Fruit fly (Drosophila melanogaster): ENCODE results near the gene Pfdn6.

Gene Pfdn6

dm6 chr3L:19899308-19899927 is 24.1 kb upstream of the Pfdn6 start (continued):
- TF ChIP-seq CG4617 (GFP tag; optimal IDR thresholded peaks at IDR 0.05; ENCODE audit: borderline replicate concordance): no peak
- no peak for TF ChIP-seq inv (GFP tag; IDR thresholded peaks at IDR 0.05; ENCODE audit: partially characterized antibody)
- TF ChIP-seq Scr (GFP tag; IDR thresholded peaks at IDR 0.05; ENCODE audit: partially characterized antibody): peak; percentile 30; the same call in 1 of the 2 replicates
- no peak for TF ChIP-seq al (GFP tag; IDR thresholded peaks at IDR 0.05)
- TF ChIP-seq CG5953 (GFP tag; IDR thresholded peaks at IDR 0.05): no peak
- peak; percentile 22 for TF ChIP-seq abd-A (tag; optimal IDR thresholded peaks at IDR 0.05)
- TF ChIP-seq Ssrp (tag; optimal IDR thresholded peaks at IDR 0.05): no peak
- no peak for TF ChIP-seq psq (GFP tag; optimal IDR thresholded peaks at IDR 0.05)
- peak; percentile 40 for TF ChIP-seq nau (GFP tag; optimal IDR thresholded peaks at IDR 0.05)
- TF ChIP-seq fru (optimal IDR thresholded peaks at IDR 0.05): no peak
- TF ChIP-seq CG2199 (GFP tag; IDR thresholded peaks at IDR 0.05): peak; percentile 65; the same call in 1 of the 3 replicates
- no peak for TF ChIP-seq wor (GFP tag; IDR thresholded peaks at IDR 0.05)
- TF ChIP-seq C15 (GFP tag; IDR thresholded peaks at IDR 0.05): no peak
- TF ChIP-seq CG6689 (GFP tag; IDR thresholded peaks at IDR 0.05): no peak
- TF ChIP-seq row (GFP tag; IDR thresholded peaks at IDR 0.05): 0 out of 3 replicates have a peak, but pooled peaks have one; percentile 7
- TF ChIP-seq B-H2 (GFP tag; optimal IDR thresholded peaks at IDR 0.05): no peak
- TF ChIP-seq caup (GFP tag; optimal IDR thresholded peaks at IDR 0.05; ENCODE audit: severe bottlenecking): no peak
- no peak for TF ChIP-seq tap (tag; optimal IDR thresholded peaks at IDR 0.05)
- TF ChIP-seq nerfin-2 (GFP tag; IDR thresholded peaks at IDR 0.05; ENCODE audit: partially characterized antibody): no peak
- TF ChIP-seq org-1 (GFP tag; optimal IDR thresholded peaks at IDR 0.05): no peak
- TF ChIP-seq CG8478 (optimal IDR thresholded peaks at IDR 0.05): no peak
- 0 out of 4 replicates have a peak, but pooled peaks have one; percentile 64 for TF ChIP-seq chinmo (GFP tag; IDR thresholded peaks at IDR 0.05; ENCODE audit: partially characterized antibody)
- peak; percentile 57 for TF ChIP-seq Deaf1 (tag; optimal IDR thresholded peaks at IDR 0.05)
- no peak for TF ChIP-seq pan (optimal IDR thresholded peaks at IDR 0.05)
- no peak for TF ChIP-seq pan (GFP tag; optimal IDR thresholded peaks at IDR 0.05 in 1 of 2, IDR thresholded peaks at IDR 0.05 in 1 of 2)
- TF ChIP-seq Pdp1 (GFP tag; optimal IDR thresholded peaks at IDR 0.05): no peak
- TF ChIP-seq zen (tag; optimal IDR thresholded peaks at IDR 0.05): no peak
- TF ChIP-seq BEAF-32 (GFP tag; optimal IDR thresholded peaks at IDR 0.05): peak; percentile 4
- TF ChIP-seq gcm (GFP tag; optimal IDR thresholded peaks at IDR 0.05): peak; percentile 10
- no peak for TF ChIP-seq CG4328 (GFP tag; optimal IDR thresholded peaks at IDR 0.05)
- TF ChIP-seq dimm (GFP tag; IDR thresholded peaks at IDR 0.05): no peak
- TF ChIP-seq cad (GFP tag; optimal IDR thresholded peaks at IDR 0.05): no peak
- no peak for TF ChIP-seq disco-r (GFP tag; optimal IDR thresholded peaks at IDR 0.05)
- no peak for TF ChIP-seq CG11696 (GFP tag; IDR thresholded peaks at IDR 0.05)
- no peak for TF ChIP-seq Hand (GFP tag; optimal IDR thresholded peaks at IDR 0.05)
- no peak for TF ChIP-seq dmrt11E (tag; optimal IDR thresholded peaks at IDR 0.05)
- no peak for TF ChIP-seq Blimp-1 (GFP tag; optimal IDR thresholded peaks at IDR 0.05)
- TF ChIP-seq CG10274 (GFP tag; optimal IDR thresholded peaks at IDR 0.05): no peak
- TF ChIP-seq gem (tag; optimal IDR thresholded peaks at IDR 0.05): peak; percentile 13
- TF ChIP-seq D19A (tag; optimal IDR thresholded peaks at IDR 0.05): peak; percentile 11
- TF ChIP-seq CG2129 (GFP tag; IDR thresholded peaks at IDR 0.05; ENCODE audit: partially characterized antibody): no peak
- TF ChIP-seq pita (GFP tag; optimal IDR thresholded peaks at IDR 0.05): no peak
- no peak for TF ChIP-seq phol (tag; optimal IDR thresholded peaks at IDR 0.05)
- TF ChIP-seq CG10543 (GFP tag; optimal IDR thresholded peaks at IDR 0.05): peak; percentile 60
- no peak for TF ChIP-seq chn (GFP tag; optimal IDR thresholded peaks at IDR 0.05)
- TF ChIP-seq CG6791 (GFP tag; IDR thresholded peaks at IDR 0.05; ENCODE audit: partially characterized antibody): no peak
- TF ChIP-seq CG31365 (tag; optimal IDR thresholded peaks at IDR 0.05): no peak
- TF ChIP-seq mirr (GFP tag; optimal IDR thresholded peaks at IDR 0.05): peak; percentile 14
- TF ChIP-seq Side (GFP tag; optimal IDR thresholded peaks at IDR 0.05): no peak
- no peak for TF ChIP-seq CG14667 (GFP tag; IDR thresholded peaks at IDR 0.05)

Measured in whole organism, embryonic.